Fruit fly (Drosophila melanogaster) whole organism, adult: ENCODE measurements around the gene Tsp.

ENCODE experiments used
- CG11617 ChIP-seq: fragments of 200-800 bp; sonication (Bioruptor generic); optimal IDR thresholded peaks from 2 replicates; lab custom pipeline; 2017; ENCODE audit warnings: mild to moderate bottlenecking, missing biosample characterization, missing genetic modification reagents, missing genetic modification characterization
- CG12768 ChIP-seq: fragments of 200-800 bp; sonication (Bioruptor generic); optimal IDR thresholded peaks from 2 replicates; lab custom pipeline; 2017; ENCODE audit warnings: missing biosample characterization, missing genetic modification characterization, mild to moderate bottlenecking, moderate library complexity, missing genetic modification reagents
- CG14711 ChIP-seq: fragments of 200-800 bp; sonication (Bioruptor generic); optimal IDR thresholded peaks from 2 replicates; lab custom pipeline; 2018; ENCODE audit warnings: missing biosample characterization, mild to moderate bottlenecking, missing genetic modification characterization, moderate library complexity
- CG1620 ChIP-seq: fragments of 200-800 bp; sonication (Bioruptor generic); optimal IDR thresholded peaks from 2 replicates; lab custom pipeline; 2016; ENCODE audit warnings: missing biosample characterization, missing genetic modification characterization
- CG33017 ChIP-seq: fragments of 200-800 bp; sonication (Bioruptor generic); optimal IDR thresholded peaks from 2 replicates; lab custom pipeline; 2018; ENCODE audit warnings: missing biosample characterization, mild to moderate bottlenecking, missing genetic modification characterization, moderate library complexity
- CG5204 ChIP-seq: fragments of 200-800 bp; sonication (Bioruptor generic); optimal IDR thresholded peaks from 2 replicates; lab custom pipeline; 2016; ENCODE audit warnings: missing biosample characterization, missing genetic modification characterization
- CG7045 ChIP-seq: fragments of 200-800 bp; sonication (Bioruptor generic); optimal IDR thresholded peaks from 2 replicates; lab custom pipeline; 2017; ENCODE audit warnings: missing biosample characterization, mild to moderate bottlenecking, missing genetic modification characterization
- CG7101 ChIP-seq: fragments of 200-800 bp; sonication (Bioruptor generic); optimal IDR thresholded peaks from 2 replicates; lab custom pipeline; 2018; ENCODE audit warnings: missing biosample characterization, mild to moderate bottlenecking, missing genetic modification characterization, moderate library complexity
- Clk ChIP-seq: fragments of 200-800 bp; sonication (Bioruptor generic); optimal IDR thresholded peaks from 2 replicates; lab custom pipeline; 2017; ENCODE audit warnings: missing biosample characterization, missing genetic modification characterization
- Crg-1 ChIP-seq: fragments of 200-800 bp; sonication (Bioruptor generic); optimal IDR thresholded peaks from 2 replicates; lab custom pipeline; 2016; ENCODE audit warnings: missing biosample characterization, missing genetic modification characterization
- Hr96 ChIP-seq: fragments of 200-800 bp; sonication (Bioruptor generic); optimal IDR thresholded peaks from 2 replicates; lab custom pipeline; 2016; ENCODE audit warnings: missing biosample characterization, missing genetic modification characterization
- Mnt ChIP-seq: fragments of 200-800 bp; sonication (Bioruptor generic); optimal IDR thresholded peaks from 2 replicates; lab custom pipeline; 2016; ENCODE audit warnings: missing biosample characterization, mild to moderate bottlenecking, missing genetic modification characterization
- bab1 ChIP-seq: fragments of 200-800 bp; sonication (Bioruptor generic); optimal IDR thresholded peaks from 3 replicates; lab custom pipeline; 2019; ENCODE audit warnings: missing biosample characterization, mild to moderate bottlenecking, missing genetic modification characterization, moderate library complexity
- cic ChIP-seq: fragments of 200-800 bp; sonication (Bioruptor generic); optimal IDR thresholded peaks from 2 replicates; lab custom pipeline; 2017; ENCODE audit warnings: missing biosample characterization, mild to moderate bottlenecking, missing genetic modification characterization, moderate library complexity
- cnc ChIP-seq, 2 experiments: fragments of >200 bp; optimal IDR thresholded peaks; 2 replicates each; lab custom pipeline; 2017
- kay ChIP-seq: fragments of 200-800 bp; sonication (Bioruptor generic); peaks from one replicate; lab custom pipeline; 2016; ENCODE audit warnings: missing biosample characterization, missing genetic modification characterization, borderline replicate concordance
- ovo ChIP-seq: fragments of 200-800 bp; sonication (Bioruptor generic); optimal IDR thresholded peaks from 2 replicates; lab custom pipeline; 2016; ENCODE audit warnings: missing biosample characterization, missing genetic modification characterization
- pad ChIP-seq: fragments of 200-800 bp; sonication (Bioruptor generic); optimal IDR thresholded peaks from 3 replicates; lab custom pipeline; 2017; ENCODE audit warnings: missing biosample characterization, missing genetic modification characterization, mild to moderate bottlenecking, moderate library complexity, missing genetic modification reagents
- tj ChIP-seq: fragments of 200-800 bp; sonication (Bioruptor generic); optimal IDR thresholded peaks from 3 replicates; lab custom pipeline; 2017; ENCODE audit warnings: missing biosample characterization, mild to moderate bottlenecking, missing genetic modification characterization, moderate library complexity
- toe ChIP-seq: fragments of 200-800 bp; sonication (Bioruptor generic); optimal IDR thresholded peaks from 2 replicates; lab custom pipeline; 2016; ENCODE audit warnings: missing biosample characterization, missing genetic modification characterization

Tsp gene

DNA sequence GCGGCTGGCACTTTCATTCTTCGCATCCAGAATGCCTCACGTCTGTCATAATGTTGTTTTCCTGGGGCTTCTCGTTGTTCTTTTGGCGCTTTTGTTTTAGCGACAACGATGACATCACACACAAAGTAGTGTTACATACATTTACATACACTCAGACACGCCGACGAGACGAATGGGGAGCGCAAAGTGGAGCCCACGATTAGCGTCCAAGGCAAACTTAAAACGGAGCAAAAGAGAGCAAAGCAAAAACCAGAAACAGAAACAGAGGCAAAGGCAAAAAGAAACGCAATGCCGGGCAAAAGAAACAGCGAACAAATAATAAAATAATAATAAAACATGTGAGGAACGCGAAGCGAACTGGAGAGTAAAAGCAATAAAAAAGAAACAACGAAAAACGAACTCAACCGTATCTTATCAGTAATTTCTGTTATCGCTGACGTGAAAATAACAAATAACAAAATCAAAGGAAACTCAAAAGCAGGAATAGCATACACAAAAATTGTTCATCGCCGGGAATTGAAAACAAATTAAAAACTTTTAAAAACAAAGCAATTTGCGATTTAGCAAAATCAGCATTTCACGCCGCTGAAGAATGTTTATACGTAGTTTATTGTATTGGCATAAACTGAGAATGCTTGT lies 64.3 kb downstream of the Tsp start:
- TF ChIP-seq CG33017 (tag; lab: Kevin White, UChicago) (no peak), CG5204 (GFP tag; lab: Kevin White, UChicago) (no peak), CG12768 (no peak), Clk (no peak), CG1620 (GFP tag; lab: Kevin White, UChicago) (no peak), bab1 (GFP tag; lab: Kevin White, UChicago) (no peak), tj (GFP tag; lab: Kevin White, UChicago) (peak; percentile 93), pad (no peak), CG11617 (GFP tag; lab: Kevin White, UChicago) (no peak), CG7101 (no peak), CG7045 (GFP tag; lab: Kevin White, UChicago) (no peak), CG14711 (tag; lab: Kevin White, UChicago) (no peak), Crg-1 (GFP tag; lab: Kevin White, UChicago) (peak; percentile 19), Mnt (GFP tag; lab: Kevin White, UChicago) (peak; percentile 48), cnc (optimal IDR thresholded peaks at IDR 0.05; lab: Kevin White, UChicago) (no peak), toe (GFP tag; lab: Kevin White, UChicago) (no peak), Hr96 (GFP tag; lab: Kevin White, UChicago) (no peak), cic (peak; percentile 52), kay (GFP tag; lab: Kevin White, UChicago) (peak; percentile 99), ovo (GFP tag; lab: Kevin White, UChicago) (no peak)

DNA sequence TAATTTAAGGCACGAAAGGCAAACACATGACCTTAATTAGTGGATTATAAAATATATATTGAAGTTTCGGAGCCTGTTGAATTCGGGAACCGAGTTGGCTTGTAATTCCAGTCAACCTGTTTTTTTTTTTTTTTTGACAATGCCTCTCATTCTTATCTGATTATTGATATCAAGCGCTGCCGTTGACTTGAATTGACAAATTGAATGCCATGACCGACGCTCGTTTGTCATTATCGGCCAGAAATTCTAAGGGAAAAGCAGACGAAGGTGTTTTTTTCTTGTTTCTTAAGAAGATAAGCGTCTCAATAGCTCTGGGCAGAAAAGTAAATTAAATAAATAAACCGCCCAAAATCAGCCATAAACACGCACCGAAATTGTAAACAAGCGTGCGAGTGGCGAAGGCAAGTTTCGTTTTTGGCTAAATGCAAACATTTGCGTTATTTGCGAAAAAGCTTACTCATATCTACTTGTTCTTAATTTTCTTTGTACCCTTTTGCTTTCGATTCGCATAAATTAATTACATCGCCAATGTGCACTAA lies 65.6 kb downstream of the Tsp start:
- TF ChIP-seq tj (GFP tag; lab: Kevin White, UChicago) (peak; percentile 85), toe (GFP tag; lab: Kevin White, UChicago) (no peak), Crg-1 (GFP tag; lab: Kevin White, UChicago) (peak; percentile 4), Clk (no peak), bab1 (GFP tag; lab: Kevin White, UChicago) (no peak), CG1620 (GFP tag; lab: Kevin White, UChicago) (no peak), CG12768 (no peak), CG11617 (GFP tag; lab: Kevin White, UChicago) (no peak), Hr96 (GFP tag; lab: Kevin White, UChicago) (no peak), CG14711 (tag; lab: Kevin White, UChicago) (no peak), CG7101 (no peak), CG7045 (GFP tag; lab: Kevin White, UChicago) (no peak), CG5204 (GFP tag; lab: Kevin White, UChicago) (no peak), kay (GFP tag; lab: Kevin White, UChicago) (peak; percentile 37), Mnt (GFP tag; lab: Kevin White, UChicago) (peak; percentile 7), cnc (optimal IDR thresholded peaks at IDR 0.05; lab: Kevin White, UChicago) (no peak)
